Fruit fly (Drosophila melanogaster): ENCODE measurements around the gene Hsp60B.
A peak's percentile ranks its signal among the peaks of the same experiment; 100 is the strongest.

Gene Hsp60B

DNA sequence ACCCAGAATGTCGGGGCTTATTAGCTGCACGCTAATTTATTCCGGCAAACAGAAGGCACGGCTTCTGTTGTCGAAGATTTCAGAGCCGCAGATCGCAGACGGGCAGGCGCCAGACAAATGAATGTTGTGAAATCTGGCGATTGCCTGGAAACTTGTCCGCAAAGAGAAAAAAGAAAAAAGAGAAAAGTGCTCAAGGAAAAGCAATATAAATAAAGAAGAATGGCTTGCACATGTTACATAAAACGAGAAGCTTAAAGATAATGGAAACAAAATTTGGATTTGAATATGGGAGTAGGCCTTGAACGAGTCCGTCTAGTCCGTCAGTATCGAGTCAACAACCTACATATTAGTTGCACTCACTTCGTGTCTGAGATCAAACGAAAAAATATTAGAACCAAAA, at the start of gene Hsp60B:
Gene Hsp60B (plus strand): TSS at position 301 of the 400 bp plus-strand sequence.
- TF ChIP-seq spab (GFP tag; optimal IDR thresholded peaks at IDR 0.05), result no peak
- TF ChIP-seq achi (GFP tag; optimal IDR thresholded peaks at IDR 0.05), result no peak
- no peak for TF ChIP-seq CG32006 (GFP tag; optimal IDR thresholded peaks at IDR 0.05)
- TF ChIP-seq Sox14 (GFP tag; optimal IDR thresholded peaks at IDR 0.05), result no peak
- peak; percentile 30 for TF ChIP-seq svp (GFP tag)
- TF ChIP-seq Ets21C (GFP tag; optimal IDR thresholded peaks at IDR 0.05), result no peak

DNA sequence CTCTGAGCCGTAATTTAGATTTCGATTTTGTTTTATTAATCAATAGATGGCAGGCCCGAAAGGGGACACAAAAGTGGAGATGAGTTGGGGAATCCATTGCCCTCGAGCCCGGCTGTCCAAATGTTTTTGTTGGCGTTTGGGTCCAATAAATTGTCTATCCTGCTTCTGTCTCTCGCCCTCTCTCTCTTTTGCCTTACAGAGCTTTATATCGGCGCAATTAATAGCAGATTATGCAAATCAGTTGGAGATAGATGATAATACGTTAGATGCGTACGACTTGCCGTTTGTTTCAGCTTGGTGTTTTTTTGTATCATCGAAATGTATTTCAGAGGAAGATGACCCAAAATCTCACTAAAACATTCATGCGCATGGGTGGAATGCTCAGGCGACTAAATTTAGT, 48.3 kb upstream of the Hsp60B start:
- TF ChIP-seq CG1621 (tag; optimal IDR thresholded peaks at IDR 0.05), result no peak
- no peak for TF ChIP-seq CG6792 (GFP tag; optimal IDR thresholded peaks at IDR 0.05)
- TF ChIP-seq Ets21C (GFP tag; optimal IDR thresholded peaks at IDR 0.05), result no peak
- TF ChIP-seq fd85E (GFP tag; optimal IDR thresholded peaks at IDR 0.05), result no peak
- no peak for TF ChIP-seq Sox15 (GFP tag; optimal IDR thresholded peaks at IDR 0.05)
- TF ChIP-seq topi (GFP tag; optimal IDR thresholded peaks at IDR 0.05), result no peak
- no peak for TF ChIP-seq CG3032 (tag; optimal IDR thresholded peaks at IDR 0.05)
- TF ChIP-seq CG9139 (GFP tag; optimal IDR thresholded peaks at IDR 0.05), result no peak

DNA sequence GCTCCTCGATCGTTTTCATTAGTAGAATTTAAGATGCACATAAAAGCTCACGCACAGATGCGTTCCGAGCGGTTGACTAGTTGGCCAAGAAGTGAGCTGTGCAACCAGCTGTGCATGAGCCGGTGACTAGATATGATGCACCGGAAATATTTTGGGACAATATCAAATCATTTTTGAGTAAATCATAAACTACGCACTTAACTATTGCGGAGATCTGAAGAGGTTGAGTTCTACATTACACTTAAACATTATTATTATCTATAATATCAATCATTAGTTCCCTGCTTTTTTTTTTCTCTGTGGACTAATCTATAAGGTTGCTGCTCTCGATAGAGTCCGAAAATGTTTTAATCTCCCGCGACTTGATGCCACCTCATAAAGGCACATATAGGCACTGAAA, 45.1 kb upstream of the Hsp60B start:
- TF ChIP-seq CG32006 (GFP tag; optimal IDR thresholded peaks at IDR 0.05), result peak; percentile 42
- peak; percentile 19 for TF ChIP-seq svp (GFP tag)
- peak; percentile 54 for TF ChIP-seq Eip78C (GFP tag)
- TF ChIP-seq OdsH (GFP tag; optimal IDR thresholded peaks at IDR 0.05), result peak; percentile 18
- TF ChIP-seq CG6163 (GFP tag; IDR thresholded peaks at IDR 0.05), result peak; percentile 44; the same call in 1 of the 3 replicates
- TF ChIP-seq CG31627 (GFP tag; optimal IDR thresholded peaks at IDR 0.05), result no peak
- 0 out of 2 replicates have a peak, but pooled peaks have one; percentile 18 for TF ChIP-seq Gug (GFP tag; IDR thresholded peaks at IDR 0.05)
- TF ChIP-seq Eip93F (GFP tag; optimal IDR thresholded peaks at IDR 0.05), result no peak
- TF ChIP-seq CG6276 (GFP tag; optimal IDR thresholded peaks at IDR 0.05), result peak; percentile 13
- TF ChIP-seq CG8319 (GFP tag; optimal IDR thresholded peaks at IDR 0.05), result no peak
- no peak for TF ChIP-seq achi (GFP tag; optimal IDR thresholded peaks at IDR 0.05)
- no peak for TF ChIP-seq CG6808 (GFP tag; optimal IDR thresholded peaks at IDR 0.05)
- TF ChIP-seq CG16779 (tag; optimal IDR thresholded peaks at IDR 0.05), result no peak
- no peak for TF ChIP-seq CG3032 (tag; optimal IDR thresholded peaks at IDR 0.05)
- no peak for TF ChIP-seq vri (GFP tag; optimal IDR thresholded peaks at IDR 0.05)
- TF ChIP-seq CG11294 (GFP tag; IDR thresholded peaks at IDR 0.05), result 0 out of 2 replicates have a peak, but pooled peaks have one; percentile 7
- TF ChIP-seq lz (GFP tag; optimal IDR thresholded peaks at IDR 0.05), result no peak
- TF ChIP-seq CG15336 (GFP tag; IDR thresholded peaks at IDR 0.05), result peak; percentile 47; the same call in 1 of the 2 replicates
- no peak for TF ChIP-seq fd59A (GFP tag; optimal IDR thresholded peaks at IDR 0.05)
- TF ChIP-seq ss (GFP tag; optimal IDR thresholded peaks at IDR 0.05), result no peak
- 0 out of 3 replicates have a peak, but pooled peaks have one; percentile 36 for TF ChIP-seq eg (GFP tag; IDR thresholded peaks at IDR 0.05)
- TF ChIP-seq Sox102F (GFP tag; optimal IDR thresholded peaks at IDR 0.05), result no peak
- no peak for TF ChIP-seq Eip75B (GFP tag; optimal IDR thresholded peaks at IDR 0.05)
- TF ChIP-seq dac (GFP tag; optimal IDR thresholded peaks at IDR 0.05), result no peak
- no peak for TF ChIP-seq spab (GFP tag; optimal IDR thresholded peaks at IDR 0.05)
- TF ChIP-seq Blimp-1 (GFP tag; optimal IDR thresholded peaks at IDR 0.05), result no peak
- peak; percentile 10 for TF ChIP-seq acj6 (GFP tag; optimal IDR thresholded peaks at IDR 0.05)
- 0 out of 3 replicates have a peak, but pooled peaks have one; percentile 53 for TF ChIP-seq CG8119 (GFP tag; IDR thresholded peaks at IDR 0.05)
- TF ChIP-seq CG9139 (GFP tag; optimal IDR thresholded peaks at IDR 0.05), result no peak
- peak; percentile 37 for TF ChIP-seq pdm3 (GFP tag; optimal IDR thresholded peaks at IDR 0.05)
- no peak for TF ChIP-seq net (GFP tag; optimal IDR thresholded peaks at IDR 0.05)
- TF ChIP-seq CG10631 (GFP tag; optimal IDR thresholded peaks at IDR 0.05), result peak; percentile 18
- peak; percentile 4 for TF ChIP-seq Hr4 (GFP tag; optimal IDR thresholded peaks at IDR 0.05)

All from whole organism, prepupa.